Fruit fly (Drosophila melanogaster) whole organism, embryonic: ENCODE measurements around the gene Fibp.

Experiments used
- CG12299 ChIP-seq: fragments of 200-800 bp; sonication (Bioruptor generic); optimal IDR thresholded peaks from 2 replicates; lab custom pipeline; 2018; ENCODE audit warnings: missing biosample characterization, mild to moderate bottlenecking, missing genetic modification characterization
- CG43689 ChIP-seq: fragments of 200-800 bp; sonication (Bioruptor generic); IDR thresholded peaks from 2 replicates; pipeline ENCODE4 v1.3.6; 2022; ENCODE audit warnings: missing biosample characterization, missing genetic modification characterization
- CG8388 ChIP-seq: fragments of 200-800 bp; sonication (Bioruptor generic); optimal IDR thresholded peaks from 2 replicates; lab custom pipeline; 2019; ENCODE audit warnings: missing biosample characterization, mild to moderate bottlenecking, missing genetic modification characterization, moderate library complexity
- Lpt ChIP-seq: fragments of >200 bp; optimal IDR thresholded peaks from 2 replicates; lab custom pipeline; 2018; ENCODE audit warnings: missing biosample characterization, missing genetic modification characterization
- Sin3A ChIP-seq: fragments of >200 bp; optimal IDR thresholded peaks from 2 replicates; lab custom pipeline; 2018
- row ChIP-seq: fragments of 200-800 bp; sonication (Bioruptor generic); IDR thresholded peaks from 3 replicates; pipeline ENCODE4 v1.3.6; 2022; ENCODE audit warnings: missing biosample characterization, missing genetic modification characterization
- sna ChIP-seq: fragments of 200-800 bp; sonication (Bioruptor generic); IDR thresholded peaks from 2 replicates; pipeline ENCODE4 v1.3.6; 2022; ENCODE audit warnings: missing biosample characterization, missing genetic modification characterization; ENCODE audit not compliant: partially characterized antibody

- TF ChIP-seq Lpt (GFP tag; lab: Kevin White, UChicago): no peak
- no peak for TF ChIP-seq row (GFP tag; lab: Robert Waterston, UW)
- no peak for TF ChIP-seq CG12299 (tag; lab: Kevin White, UChicago)
- TF ChIP-seq CG8388 (GFP tag; lab: Kevin White, UChicago): no peak
- TF ChIP-seq sna (GFP tag; lab: Robert Waterston, UW): no peak
- TF ChIP-seq Sin3A (lab: Kevin White, UChicago): no peak
- TF ChIP-seq CG43689: no peak
Measured at dm6 chr3L:19867238-19867637, 49.5 kb upstream of the Fibp start.
